Worm (Caenorhabditis elegans): Measurements from ENCODE around the gene rpb-6.

rpb-6 gene

DNA sequence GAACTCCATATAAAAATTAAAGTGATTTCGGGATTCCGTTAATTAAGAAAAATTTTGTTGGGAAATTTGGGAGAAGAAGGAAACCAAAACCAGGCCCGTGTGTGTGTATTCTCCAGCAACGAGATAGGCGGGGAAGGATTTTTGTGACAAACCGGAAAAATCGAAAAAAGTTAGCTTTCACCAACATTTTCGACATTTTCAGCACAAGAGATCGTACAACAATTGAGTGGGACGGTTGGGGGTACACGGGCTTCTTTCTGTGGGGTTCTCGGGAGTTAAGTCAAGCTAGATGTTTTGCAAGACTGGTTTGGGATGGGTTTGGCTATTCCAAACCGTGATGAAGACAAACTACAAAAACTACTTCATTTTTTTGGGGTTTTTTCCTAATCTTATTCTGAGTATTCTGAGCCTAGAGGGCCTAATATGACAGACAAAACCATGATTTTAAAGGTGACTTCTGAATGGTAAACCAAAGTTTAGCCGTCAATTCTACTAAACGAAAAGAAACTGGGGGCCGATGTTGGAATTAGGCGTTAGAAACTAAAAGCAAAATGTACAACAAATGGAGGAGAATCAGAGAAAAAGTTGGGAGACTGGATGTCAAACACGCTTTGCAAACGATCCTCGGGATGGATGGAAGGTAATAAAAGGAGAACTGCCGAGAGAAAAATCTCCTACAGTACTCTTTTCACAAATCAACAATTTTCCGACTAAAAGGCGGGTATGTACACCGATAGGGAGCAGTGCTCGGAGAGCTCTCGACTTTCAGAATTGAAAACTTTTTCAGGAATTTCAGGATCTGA, 36.3 kb upstream of the rpb-6 start:
- TF ChIP-seq ceh-13 (GFP tag; optimal IDR thresholded peaks at IDR 0.05) = no peak
- no peak for TF ChIP-seq tbx-11 (GFP tag; IDR thresholded peaks at IDR 0.05)
- TF ChIP-seq tra-4 (tag; optimal IDR thresholded peaks at IDR 0.05) = no peak
- TF ChIP-seq ama-1 (optimal IDR thresholded peaks at IDR 0.05) = peak; percentile 74
- no peak for TF ChIP-seq scrt-1 (GFP tag; IDR thresholded peaks at IDR 0.05)
- no peak for TF ChIP-seq hnd-1 (tag; optimal IDR thresholded peaks at IDR 0.05)
- 0 out of 2 replicates have a peak, but pooled peaks have one; percentile 7 for TF ChIP-seq pes-1 (GFP tag; IDR thresholded peaks at IDR 0.05)
- TF ChIP-seq aly-1 (tag; optimal IDR thresholded peaks at IDR 0.05) = no peak
- no peak for TF ChIP-seq tbx-37 (GFP tag; conservative IDR thresholded peaks at IDR 0.05)
- no peak for TF ChIP-seq hmg-4 (GFP tag; optimal IDR thresholded peaks at IDR 0.05)
- no peak for TF ChIP-seq sea-1 (GFP tag; conservative IDR thresholded peaks at IDR 0.05)
- no peak for TF ChIP-seq ets-7 (tag; optimal IDR thresholded peaks at IDR 0.05)

DNA sequence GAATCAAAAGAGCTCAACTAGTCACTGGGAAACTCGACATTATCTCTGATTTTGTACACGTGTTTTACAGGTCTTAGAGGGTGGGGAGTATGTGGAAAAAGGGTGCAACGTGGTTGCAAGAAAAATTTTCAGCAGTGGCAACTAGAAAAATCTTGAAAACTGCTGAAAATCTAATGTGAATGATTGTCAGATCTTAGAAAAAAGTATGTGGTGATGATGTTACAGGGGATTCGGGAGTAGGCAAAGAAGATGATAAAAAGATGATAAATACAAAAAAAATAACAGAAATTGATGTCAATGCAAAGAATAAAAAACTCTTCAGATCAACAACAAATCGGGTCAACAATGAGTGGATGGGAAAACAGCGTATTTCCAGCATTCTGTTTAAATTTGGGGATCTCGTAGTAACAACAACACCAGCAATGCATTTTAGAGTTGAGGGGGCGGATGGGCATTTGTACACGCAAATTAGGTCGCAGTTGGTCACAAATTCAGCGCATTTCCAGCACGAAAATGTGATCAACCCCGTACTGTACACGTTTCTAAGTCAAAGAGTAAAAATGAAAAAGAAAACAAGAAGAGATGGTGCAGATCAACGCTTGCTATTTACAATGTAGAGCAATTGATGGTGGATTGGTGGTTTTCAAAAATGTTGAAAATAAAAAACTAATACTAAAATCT, 35.6 kb upstream of the rpb-6 start:
- no peak for TF ChIP-seq sea-1 (GFP tag; conservative IDR thresholded peaks at IDR 0.05)
- 0 out of 2 replicates have a peak, but pooled peaks have one; percentile 35 for TF ChIP-seq scrt-1 (GFP tag; IDR thresholded peaks at IDR 0.05)

DNA sequence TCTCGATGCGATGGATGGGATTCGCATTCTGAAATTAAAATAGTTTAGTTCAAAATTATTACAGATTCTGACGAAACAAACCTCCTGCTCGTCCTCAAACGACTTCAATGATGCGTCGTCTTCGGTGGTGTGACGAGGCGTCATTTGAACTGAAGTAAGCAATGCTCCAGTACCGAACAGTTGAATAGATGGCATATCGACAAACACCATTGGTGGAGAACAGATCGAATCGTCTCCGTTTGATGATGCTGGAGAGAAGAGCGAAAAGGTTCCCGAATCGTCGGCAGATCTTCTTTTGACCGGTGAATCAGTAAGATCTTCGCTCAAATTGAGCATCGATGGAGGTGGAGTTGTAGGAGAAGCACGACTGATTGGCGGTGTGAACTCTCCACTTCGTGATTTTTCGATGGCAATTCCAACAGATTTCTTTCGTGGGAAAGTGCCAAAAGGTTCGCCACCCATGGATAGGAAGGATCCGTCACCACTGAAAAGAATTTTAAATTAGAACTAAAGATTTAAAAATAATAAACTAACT, 34.7 kb upstream of the rpb-6 start:
- TF ChIP-seq sea-1 (GFP tag; conservative IDR thresholded peaks at IDR 0.05) (no peak), tbx-37 (GFP tag; conservative IDR thresholded peaks at IDR 0.05) (no peak), ceh-36 (tag; optimal IDR thresholded peaks at IDR 0.05) (no peak), ama-1 (optimal IDR thresholded peaks at IDR 0.05) (peak; percentile 22), pes-1 (GFP tag; IDR thresholded peaks at IDR 0.05) (no peak)

DNA sequence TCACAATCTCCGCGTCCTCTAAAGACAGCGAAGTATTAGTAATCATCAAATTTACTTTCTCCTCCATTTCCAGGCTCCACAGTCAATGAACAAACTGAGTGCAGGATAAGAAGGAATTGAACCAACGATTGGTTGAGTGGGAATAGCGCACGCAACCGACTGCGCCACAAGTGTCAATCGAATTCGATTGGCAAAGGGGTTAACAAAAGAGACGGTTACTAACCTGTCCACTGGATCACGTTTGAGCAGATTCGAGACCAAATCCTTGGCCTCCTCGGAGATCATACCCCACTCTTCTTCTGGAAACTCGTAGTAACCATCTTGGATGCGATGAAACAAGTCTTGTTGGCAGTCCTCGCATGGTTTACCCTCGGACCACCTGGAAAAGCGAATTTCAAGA, 34.0 kb upstream of the rpb-6 start:
- TF ChIP-seq pes-1 (GFP tag; IDR thresholded peaks at IDR 0.05) (peak; percentile 73), ets-7 (tag; optimal IDR thresholded peaks at IDR 0.05) (no peak), scrt-1 (GFP tag; IDR thresholded peaks at IDR 0.05) (no peak), B0310.2 (tag; optimal IDR thresholded peaks at IDR 0.05) (no peak), aly-1 (tag; optimal IDR thresholded peaks at IDR 0.05) (no peak), hnd-1 (tag; optimal IDR thresholded peaks at IDR 0.05) (no peak), tbx-37 (GFP tag; conservative IDR thresholded peaks at IDR 0.05) (no peak), hmg-4 (GFP tag; optimal IDR thresholded peaks at IDR 0.05) (no peak), ceh-13 (GFP tag; optimal IDR thresholded peaks at IDR 0.05) (peak; percentile 30), hmbx-1 (tag; optimal IDR thresholded peaks at IDR 0.05) (no peak), flt-1 (GFP tag; IDR thresholded peaks at IDR 0.05) (0 out of 2 replicates have a peak, but pooled peaks have one; percentile 36), ceh-36 (tag; optimal IDR thresholded peaks at IDR 0.05) (peak; percentile 34), sea-1 (GFP tag; conservative IDR thresholded peaks at IDR 0.05) (no peak), tbx-11 (GFP tag; IDR thresholded peaks at IDR 0.05) (no peak), F13C5.2 (tag; optimal IDR thresholded peaks at IDR 0.05) (no peak), tra-4 (tag; optimal IDR thresholded peaks at IDR 0.05) (no peak), ama-1 (optimal IDR thresholded peaks at IDR 0.05) (no peak)

DNA sequence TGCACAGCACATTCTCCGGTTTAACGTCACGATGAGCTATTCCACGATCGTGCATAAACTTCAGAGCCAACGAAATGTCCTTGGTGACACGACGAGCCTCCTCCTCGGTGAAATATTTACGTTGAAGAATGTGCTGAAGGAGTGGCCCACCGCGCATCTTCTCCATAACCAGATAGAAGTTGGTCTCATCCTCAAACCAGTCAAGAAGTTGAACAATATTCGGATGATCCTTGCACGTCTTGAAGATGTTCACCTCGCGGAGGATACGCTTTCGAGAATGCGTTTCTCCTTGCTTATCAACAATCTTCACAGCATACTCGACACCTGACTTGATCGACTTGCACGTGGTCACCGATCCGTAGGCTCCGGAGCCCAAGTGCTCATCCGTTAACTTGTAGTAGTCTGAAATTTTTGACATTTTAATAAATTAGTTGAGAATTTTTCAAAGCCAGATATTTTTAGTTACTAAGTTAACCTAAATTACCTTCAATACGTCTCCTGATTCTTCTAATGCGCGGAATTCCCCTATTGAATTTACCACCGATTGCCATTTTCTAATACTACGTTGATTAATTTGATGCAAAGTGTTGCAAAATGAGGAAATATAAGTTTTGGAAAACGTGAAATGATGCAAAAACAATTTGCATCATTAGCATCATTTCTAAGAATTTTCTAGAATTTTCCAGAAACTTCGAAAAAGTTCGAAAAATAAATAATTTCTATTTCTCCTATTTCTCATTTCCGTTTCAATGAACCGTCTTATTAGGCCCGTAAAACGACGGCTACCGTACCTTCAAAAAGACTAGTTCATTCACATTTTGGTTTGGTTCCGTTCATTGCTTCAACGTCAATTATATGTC, 33.0 kb upstream of the rpb-6 start:
- TF ChIP-seq scrt-1 (GFP tag; IDR thresholded peaks at IDR 0.05) (no peak), sea-1 (GFP tag; conservative IDR thresholded peaks at IDR 0.05) (0 out of 2 replicates have a peak, but pooled peaks have one; percentile 47)

DNA sequence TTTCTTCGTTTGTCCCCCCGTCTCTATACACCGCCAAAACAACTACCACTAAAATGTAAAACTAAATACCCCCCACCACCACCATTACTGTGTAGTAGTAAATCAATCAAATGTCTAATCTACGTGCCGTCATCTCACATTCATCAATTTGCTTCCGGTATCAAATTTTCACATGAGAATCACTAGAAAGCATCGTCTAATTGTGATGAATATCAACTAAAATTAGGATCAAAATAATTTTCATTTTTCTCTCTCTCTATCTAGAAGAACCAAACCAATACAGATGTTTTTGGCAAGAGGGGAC, 32.4 kb upstream of the rpb-6 start:
- TF ChIP-seq ets-7 (tag; optimal IDR thresholded peaks at IDR 0.05) (no peak), hmbx-1 (tag; optimal IDR thresholded peaks at IDR 0.05) (no peak), hmg-4 (GFP tag; optimal IDR thresholded peaks at IDR 0.05) (no peak), tbx-37 (GFP tag; conservative IDR thresholded peaks at IDR 0.05) (no peak), ama-1 (optimal IDR thresholded peaks at IDR 0.05) (no peak), hnd-1 (tag; optimal IDR thresholded peaks at IDR 0.05) (no peak), ceh-13 (GFP tag; optimal IDR thresholded peaks at IDR 0.05) (no peak), pes-1 (GFP tag; IDR thresholded peaks at IDR 0.05) (no peak), scrt-1 (GFP tag; IDR thresholded peaks at IDR 0.05) (no peak), sea-1 (GFP tag; conservative IDR thresholded peaks at IDR 0.05) (no peak), aly-1 (tag; optimal IDR thresholded peaks at IDR 0.05) (no peak), ceh-36 (tag; optimal IDR thresholded peaks at IDR 0.05) (no peak), F13C5.2 (tag; optimal IDR thresholded peaks at IDR 0.05) (no peak), tbx-11 (GFP tag; IDR thresholded peaks at IDR 0.05) (no peak), B0310.2 (tag; optimal IDR thresholded peaks at IDR 0.05) (no peak), flt-1 (GFP tag; IDR thresholded peaks at IDR 0.05) (no peak), tra-4 (tag; optimal IDR thresholded peaks at IDR 0.05) (no peak)

DNA sequence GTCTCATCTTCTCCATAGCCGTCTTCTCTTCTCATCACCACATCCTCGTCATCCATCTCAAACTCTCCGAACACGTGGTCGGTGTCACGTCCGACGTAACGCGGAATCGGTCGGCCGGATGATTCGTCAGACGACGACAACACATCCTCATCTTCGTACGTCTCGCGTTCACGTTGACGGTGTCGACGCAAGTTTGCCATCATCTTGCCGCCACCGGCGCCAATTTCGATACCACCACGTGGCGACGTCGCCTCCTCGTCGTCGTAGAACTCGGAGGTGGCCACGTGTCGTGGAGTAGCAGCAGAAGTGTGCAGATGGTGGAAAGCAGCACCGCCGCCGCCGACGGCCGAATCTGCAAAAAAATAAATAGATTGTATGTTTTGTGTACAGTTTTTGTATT, 31.9 kb upstream of the rpb-6 start:
- TF ChIP-seq ama-1 (optimal IDR thresholded peaks at IDR 0.05) (no peak), sea-1 (GFP tag; conservative IDR thresholded peaks at IDR 0.05) (0 out of 2 replicates have a peak, but pooled peaks have one; percentile 19), hmg-4 (GFP tag; optimal IDR thresholded peaks at IDR 0.05) (no peak), tra-4 (tag; optimal IDR thresholded peaks at IDR 0.05) (no peak), aly-1 (tag; optimal IDR thresholded peaks at IDR 0.05) (peak; percentile 43)
